Fruit fly (Drosophila melanogaster) whole organism, wandering third instar larva: ENCODE data around the gene CG14893.
A peak's percentile ranks its signal among the peaks of the same experiment; 100 is the strongest.

Source experiments
- Abd-B ChIP-seq: fragments of >200 bp; optimal IDR thresholded peaks from 2 replicates; lab custom pipeline; 2017; ENCODE audit warnings: missing biosample characterization, missing genetic modification characterization
- CG32264 ChIP-seq: fragments of 200-800 bp; sonication (Bioruptor generic); optimal IDR thresholded peaks from 2 replicates; lab custom pipeline; 2016; ENCODE audit warnings: missing biosample characterization, missing genetic modification characterization
- CG9705 ChIP-seq: fragments of 200-800 bp; sonication (Bioruptor generic); optimal IDR thresholded peaks from 2 replicates; lab custom pipeline; 2018; ENCODE audit warnings: missing biosample characterization, mild to moderate bottlenecking, missing genetic modification characterization
- CrebA ChIP-seq: fragments of 200-800 bp; sonication (Bioruptor generic); optimal IDR thresholded peaks from 2 replicates; lab custom pipeline; 2016; ENCODE audit warnings: missing biosample characterization, mild to moderate bottlenecking, missing genetic modification characterization, borderline replicate concordance
- Dfd ChIP-seq: fragments of >200 bp; optimal IDR thresholded peaks from 2 replicates; lab custom pipeline; 2017; ENCODE audit warnings: missing biosample characterization, missing genetic modification characterization
- Dif ChIP-seq: fragments of 200-275, 200-300 bp; sonication (Bioruptor generic); optimal IDR thresholded peaks from 2 replicates; lab custom pipeline; 2018; ENCODE audit warnings: missing biosample characterization, missing genetic modification characterization; ENCODE audit not compliant: partially characterized antibody
- HLH106 ChIP-seq: fragments of 200-800 bp; optimal IDR thresholded peaks from 3 replicates; lab custom pipeline; 2019; ENCODE audit warnings: missing biosample characterization, mild to moderate bottlenecking, missing genetic modification characterization, moderate library complexity
- Hnf4 ChIP-seq: fragments of 200-800 bp; sonication (Bioruptor generic); optimal IDR thresholded peaks from 2 replicates; lab custom pipeline; 2016; ENCODE audit warnings: missing biosample characterization, mild to moderate bottlenecking, missing genetic modification characterization
- Hr78 ChIP-seq: fragments of >200 bp; optimal IDR thresholded peaks from 2 replicates; lab custom pipeline; 2017; ENCODE audit warnings: missing biosample characterization, missing genetic modification characterization
- Hr83 ChIP-seq: fragments of 200-300 bp; sonication (Bioruptor generic); optimal IDR thresholded peaks from 2 replicates; lab custom pipeline; 2016; ENCODE audit warnings: missing biosample characterization, mild to moderate bottlenecking, missing genetic modification characterization, moderate library complexity; ENCODE audit not compliant: poor library complexity, severe bottlenecking
- Jra ChIP-seq: sonication (Bioruptor generic); optimal IDR thresholded peaks from 2 replicates; lab custom pipeline; 2016; ENCODE audit warnings: missing biosample characterization, missing genetic modification characterization
- Mio ChIP-seq: sonication (Bioruptor generic); optimal IDR thresholded peaks from 2 replicates; lab custom pipeline; 2016; ENCODE audit warnings: missing biosample characterization, missing genetic modification characterization
- Myc ChIP-seq: fragments of >200 bp; optimal IDR thresholded peaks from 2 replicates; lab custom pipeline; 2017
- N ChIP-seq: fragments of >200 bp; optimal IDR thresholded peaks from 2 replicates; lab custom pipeline; 2018; ENCODE audit warnings: missing biosample characterization, missing external identifiers, missing genetic modification characterization
- OdsH ChIP-seq: fragments of 200-800 bp; sonication (Bioruptor generic); optimal IDR thresholded peaks from 2 replicates; lab custom pipeline; 2016; ENCODE audit warnings: missing biosample characterization, mild to moderate bottlenecking, missing genetic modification characterization
- Rel ChIP-seq, 2 experiments: fragments of 200-800 bp; sonication (Bioruptor generic) in 1 of 2; optimal IDR thresholded peaks; 2 replicates in 1 of 2; 3 replicates in 1 of 2; lab custom pipeline; 2016 to 2019; ENCODE audit warnings: mild to moderate bottlenecking in 2 of 2, missing biosample characterization in 2 of 2, missing genetic modification characterization in 2 of 2, moderate library complexity in 1 of 2
- Vsx2 ChIP-seq: fragments of 200-300, 225-300 bp; sonication (Bioruptor generic); optimal IDR thresholded peaks from 2 replicates; lab custom pipeline; 2018; ENCODE audit warnings: missing biosample characterization, missing genetic modification characterization; ENCODE audit not compliant: partially characterized antibody
- br ChIP-seq: fragments of 200-800 bp; sonication (Bioruptor generic); optimal IDR thresholded peaks from 2 replicates; lab custom pipeline; 2016; ENCODE audit warnings: missing biosample characterization, missing genetic modification characterization
- brk ChIP-seq: fragments of 200-800 bp; sonication (Bioruptor generic); optimal IDR thresholded peaks from 2 replicates; lab custom pipeline; 2016; ENCODE audit warnings: missing biosample characterization, mild to moderate bottlenecking, missing genetic modification characterization
- dl ChIP-seq, 2 experiments: fragments of 175-275, 200-275 bp in 1 of 2; fragments of 200-275 bp in 1 of 2; sonication (Bioruptor generic); optimal IDR thresholded peaks; lab custom pipeline; 2018; ENCODE audit warnings: mild to moderate bottlenecking in 2 of 2, missing biosample characterization in 2 of 2, missing genetic modification characterization in 2 of 2, moderate library complexity in 2 of 2; ENCODE audit not compliant: partially characterized antibody in 2 of 2, insufficient read depth in 1 of 2
- dmrt93B ChIP-seq: fragments of 200-800 bp; sonication (Bioruptor generic); optimal IDR thresholded peaks from 2 replicates; lab custom pipeline; 2018; ENCODE audit warnings: missing biosample characterization, mild to moderate bottlenecking, missing genetic modification characterization
- dsf ChIP-seq: sonication (Bioruptor generic); optimal IDR thresholded peaks from 2 replicates; lab custom pipeline; 2016; ENCODE audit warnings: missing biosample characterization, missing genetic modification characterization, borderline replicate concordance
- ey ChIP-seq: fragments of 200-800 bp; sonication (Bioruptor generic); optimal IDR thresholded peaks from 2 replicates; lab custom pipeline; 2016; ENCODE audit warnings: missing biosample characterization, missing genetic modification characterization
- foxo ChIP-seq, 2 experiments: fragments of 200-800 bp; sonication (Bioruptor generic); optimal IDR thresholded peaks; 2 replicates in 1 of 2; 3 replicates in 1 of 2; lab custom pipeline; 2016 to 2017; ENCODE audit warnings: missing biosample characterization in 2 of 2, missing genetic modification characterization in 2 of 2
- fru ChIP-seq: fragments of 200-800 bp; sonication (Bioruptor generic); optimal IDR thresholded peaks from 3 replicates; lab custom pipeline; 2016; ENCODE audit warnings: missing biosample characterization, mild to moderate bottlenecking, missing genetic modification characterization
- h ChIP-seq: fragments of 200-800 bp; sonication (Bioruptor generic); optimal IDR thresholded peaks from 3 replicates; lab custom pipeline; 2016; ENCODE audit warnings: missing biosample characterization, mild to moderate bottlenecking, missing genetic modification characterization
- jim ChIP-seq: fragments of 175-275, 200-325 bp; sonication (Bioruptor generic); optimal IDR thresholded peaks from 2 replicates; lab custom pipeline; 2016; ENCODE audit warnings: missing biosample characterization, mild to moderate bottlenecking, missing genetic modification characterization
- lola ChIP-seq: fragments of >200 bp; optimal IDR thresholded peaks from 2 replicates; lab custom pipeline; 2017; ENCODE audit warnings: missing biosample characterization, missing genetic modification characterization
- pan ChIP-seq: fragments of >200 bp; optimal IDR thresholded peaks from 2 replicates; lab custom pipeline; 2017
- psq ChIP-seq: fragments of 200-800 bp; sonication (Bioruptor generic); optimal IDR thresholded peaks from 3 replicates; lab custom pipeline; 2017; ENCODE audit warnings: missing biosample characterization, mild to moderate bottlenecking, missing genetic modification characterization, moderate library complexity
- rgr ChIP-seq: fragments of 200-800 bp; sonication (Bioruptor generic); optimal IDR thresholded peaks from 3 replicates; lab custom pipeline; 2016; ENCODE audit warnings: missing biosample characterization, mild to moderate bottlenecking, missing genetic modification characterization
- sage ChIP-seq: fragments of 200-800 bp; sonication (Bioruptor generic); optimal IDR thresholded peaks from 2 replicates; lab custom pipeline; 2016; ENCODE audit warnings: missing biosample characterization, mild to moderate bottlenecking, missing genetic modification characterization
- sv ChIP-seq: fragments of 200-800 bp; sonication (Bioruptor generic); optimal IDR thresholded peaks from 3 replicates; lab custom pipeline; 2016; ENCODE audit warnings: missing biosample characterization, missing genetic modification characterization
- tai ChIP-seq: sonication (Bioruptor generic); optimal IDR thresholded peaks from 2 replicates; lab custom pipeline; 2016; ENCODE audit warnings: missing biosample characterization, missing genetic modification characterization
- usp ChIP-seq: fragments of >200 bp; optimal IDR thresholded peaks from 2 replicates; lab custom pipeline; 2017; ENCODE audit warnings: missing biosample characterization, missing genetic modification characterization
- woc ChIP-seq: sonication (Bioruptor generic); optimal IDR thresholded peaks from 2 replicates; lab custom pipeline; 2016; ENCODE audit warnings: missing biosample characterization, mild to moderate bottlenecking, missing genetic modification characterization

The CG14893 gene

dm6 chr3R:16650950-16651349 lies 30.4 kb downstream of the CG14893 start, which contains the start of gene Mettl4:
TSS of gene Mettl4 (minus strand) at chr3R:16651157.
- no peak for TF ChIP-seq Vsx2 (GFP tag; lab: Kevin White, UChicago)
- no peak for TF ChIP-seq psq (GFP tag; lab: Kevin White, UChicago)
- no peak for TF ChIP-seq sage (GFP tag; lab: Kevin White, UChicago)
- no peak for TF ChIP-seq foxo (GFP tag; optimal IDR thresholded peaks at IDR 0.05; lab: Kevin White, UChicago)
- no peak for TF ChIP-seq Dfd (GFP tag; lab: Kevin White, UChicago)
- no peak for TF ChIP-seq HLH106 (tag; lab: Kevin White, UChicago)
- no peak for TF ChIP-seq Jra (GFP tag; lab: Kevin White, UChicago)
- no peak for TF ChIP-seq Hr83 (GFP tag; lab: Kevin White, UChicago)
- no peak for TF ChIP-seq tai (GFP tag; lab: Kevin White, UChicago)
- TF ChIP-seq dl (GFP tag; optimal IDR thresholded peaks at IDR 0.05; lab: Kevin White, UChicago; ENCODE audit: insufficient read depth in 1 of 2, partially characterized antibody in 2 of 2): no peak
- TF ChIP-seq ey (GFP tag; lab: Kevin White, UChicago): no peak
- TF ChIP-seq N: no peak
- no peak for TF ChIP-seq jim (GFP tag; lab: Kevin White, UChicago)
- TF ChIP-seq, all 38 proteins: peak for 0

dm6 chr3R:16652091-16652490 lies 31.5 kb downstream of the CG14893 start, which contains the start of gene CG14907:
TSS of gene CG14907 (minus strand) at chr3R:16652319.
- peak; percentile 14 for TF ChIP-seq Jra (GFP tag; lab: Kevin White, UChicago)
- no peak for TF ChIP-seq OdsH

- no peak for TF ChIP-seq foxo (GFP tag; optimal IDR thresholded peaks at IDR 0.05; lab: Kevin White, UChicago)
- TF ChIP-seq Dif: no peak
- no peak for TF ChIP-seq sv (GFP tag; lab: Kevin White, UChicago)
- TF ChIP-seq fru: no peak
- TF ChIP-seq Hr78 (GFP tag; lab: Kevin White, UChicago): no peak
- TF ChIP-seq Abd-B (GFP tag; lab: Kevin White, UChicago): no peak
- no peak for TF ChIP-seq Dfd (GFP tag; lab: Kevin White, UChicago)
- TF ChIP-seq CrebA (GFP tag; lab: Kevin White, UChicago): no peak
- no peak for TF ChIP-seq CG9705
- no peak for TF ChIP-seq usp (GFP tag; lab: Kevin White, UChicago)
- TF ChIP-seq Rel (GFP tag; optimal IDR thresholded peaks at IDR 0.05; lab: Kevin White, UChicago): no peak
- TF ChIP-seq Rel (tag; optimal IDR thresholded peaks at IDR 0.05; lab: Kevin White, UChicago): no peak
- no peak for TF ChIP-seq Jra (GFP tag; lab: Kevin White, UChicago)
- TF ChIP-seq rgr: no peak
- no peak for TF ChIP-seq dl (GFP tag; optimal IDR thresholded peaks at IDR 0.05; lab: Kevin White, UChicago; ENCODE audit: insufficient read depth in 1 of 2, partially characterized antibody in 2 of 2)
- TF ChIP-seq brk (GFP tag; lab: Kevin White, UChicago): no peak
Observed at dm6 chr3R:16655000-16655493, 34.5 kb downstream of the CG14893 start.

dm6 chr3R:16655494-16656493 lies 35.2 kb downstream of the CG14893 start, which contains the start of gene modSP:
TSS of gene modSP (minus strand) at chr3R:16655662.
- TF ChIP-seq woc (GFP tag; lab: Kevin White, UChicago) (peak; percentile 18), Vsx2 (GFP tag; lab: Kevin White, UChicago) (peak; percentile 74), Hr78 (GFP tag; lab: Kevin White, UChicago) (no peak), br (peak; percentile 59), OdsH (no peak), Dif (peak; percentile 58), jim (GFP tag; lab: Kevin White, UChicago) (no peak), CG9705 (no peak), Mio (GFP tag; lab: Kevin White, UChicago) (no peak), CG32264 (GFP tag; lab: Kevin White, UChicago) (no peak), foxo (GFP tag; optimal IDR thresholded peaks at IDR 0.05; lab: Kevin White, UChicago) (peak in 1 of 2 experiments; percentile 57), N (no peak), tai (GFP tag; lab: Kevin White, UChicago) (no peak), CrebA (GFP tag; lab: Kevin White, UChicago) (no peak), dsf (GFP tag; lab: Kevin White, UChicago) (no peak), dmrt93B (GFP tag; lab: Kevin White, UChicago) (no peak), HLH106 (tag; lab: Kevin White, UChicago) (no peak), usp (GFP tag; lab: Kevin White, UChicago) (no peak), Rel (GFP tag; optimal IDR thresholded peaks at IDR 0.05; lab: Kevin White, UChicago) (no peak), Rel (tag; optimal IDR thresholded peaks at IDR 0.05; lab: Kevin White, UChicago) (no peak), Hnf4 (GFP tag; lab: Kevin White, UChicago) (peak; percentile 7), sage (GFP tag; lab: Kevin White, UChicago) (no peak), Jra (GFP tag; lab: Kevin White, UChicago) (no peak), Dfd (GFP tag; lab: Kevin White, UChicago) (no peak), Myc (lab: Kevin White, UChicago) (no peak), rgr (peak; percentile 49), psq (GFP tag; lab: Kevin White, UChicago) (no peak), Abd-B (GFP tag; lab: Kevin White, UChicago) (no peak), h (peak; percentile 42), dl (GFP tag; optimal IDR thresholded peaks at IDR 0.05; lab: Kevin White, UChicago; ENCODE audit: insufficient read depth in 1 of 2, partially characterized antibody in 2 of 2) (no peak), lola (no peak), pan (lab: Kevin White, UChicago) (no peak), fru (peak; percentile 60)
